Worm (Caenorhabditis elegans) whole organism, L3 larva: Measurements from ENCODE around the gene rps-4.

ENCODE experiments used
- ama-1 ChIP-seq: fragments of 150-350 bp; optimal IDR thresholded peaks from 2 replicates; lab custom pipeline; 2018
- ceh-28 ChIP-seq: fragments of 150-350 bp; optimal IDR thresholded peaks from 2 replicates; lab custom pipeline; 2014; ENCODE audit warnings: missing biosample characterization, missing genetic modification reagents, missing genetic modification characterization
- ceh-82 ChIP-seq: fragments of 150-350 bp; optimal IDR thresholded peaks from 2 replicates; lab custom pipeline; 2014; ENCODE audit warnings: missing biosample characterization, missing genetic modification characterization
- jun-1 ChIP-seq: fragments of 150-350 bp; optimal IDR thresholded peaks from 2 replicates; lab custom pipeline; 2014; ENCODE audit warnings: missing biosample characterization, missing genetic modification reagents, missing genetic modification characterization
- lin-15B ChIP-seq: fragments of 150-350 bp; optimal IDR thresholded peaks from 2 replicates; lab custom pipeline; 2014; ENCODE audit warnings: missing biosample characterization, missing genetic modification characterization
- nhr-77 ChIP-seq: fragments of 150-350 bp; optimal IDR thresholded peaks from 2 replicates; lab custom pipeline; 2014; ENCODE audit warnings: missing biosample characterization, missing genetic modification characterization
- skn-1 ChIP-seq: fragments of 150-350 bp; optimal IDR thresholded peaks from 2 replicates; lab custom pipeline; 2014; ENCODE audit warnings: missing biosample characterization, missing genetic modification characterization
- ztf-11 ChIP-seq: fragments of 150-350 bp; optimal IDR thresholded peaks from 2 replicates; lab custom pipeline; 2014; ENCODE audit warnings: missing biosample characterization, missing genetic modification characterization

DNA sequence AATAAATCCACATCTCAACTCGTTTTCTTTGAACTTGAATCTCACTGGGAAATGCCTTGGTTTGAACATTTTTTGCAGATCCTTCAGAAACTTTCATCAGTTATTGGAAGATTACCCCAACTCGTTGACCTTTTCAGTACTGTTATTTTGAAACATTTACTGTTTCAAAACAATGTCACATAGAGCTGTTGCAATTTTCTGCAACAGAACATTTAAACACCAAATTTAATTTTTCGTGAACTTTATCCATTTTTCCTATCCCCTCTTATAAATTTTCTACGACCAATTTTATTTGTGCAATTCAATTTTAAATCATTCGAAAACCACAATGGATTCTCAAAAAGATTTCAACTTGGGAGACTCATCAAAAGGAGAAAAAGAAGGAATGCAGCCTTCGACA is 23.4 kb upstream of the rps-4 start, which contains the start of gene ZC477.2:
- no peak for TF ChIP-seq ceh-82 (tag; lab: Kevin White, UChicago)
- TF ChIP-seq ztf-11 (tag; lab: Kevin White, UChicago) = no peak
- no peak for TF ChIP-seq skn-1
- no peak for TF ChIP-seq lin-15B (tag; lab: Kevin White, UChicago)
- no peak for TF ChIP-seq nhr-77 (tag; lab: Kevin White, UChicago)
- TF ChIP-seq jun-1 = no peak
- TF ChIP-seq ceh-28 (tag; lab: Kevin White, UChicago) = no peak
- no peak for TF ChIP-seq ama-1 (lab: Kevin White, UChicago)
